Fruit fly (Drosophila melanogaster) whole organism, adult: ENCODE results near the gene X11L.

Experiments used
- CG11617 ChIP-seq: fragments of 200-800 bp; sonication (Bioruptor generic); optimal IDR thresholded peaks from 2 replicates; lab custom pipeline; 2017; ENCODE audit warnings: mild to moderate bottlenecking, missing biosample characterization, missing genetic modification reagents, missing genetic modification characterization
- CG12768 ChIP-seq: fragments of 200-800 bp; sonication (Bioruptor generic); optimal IDR thresholded peaks from 2 replicates; lab custom pipeline; 2017; ENCODE audit warnings: missing biosample characterization, missing genetic modification characterization, mild to moderate bottlenecking, moderate library complexity, missing genetic modification reagents
- CG14711 ChIP-seq: fragments of 200-800 bp; sonication (Bioruptor generic); optimal IDR thresholded peaks from 2 replicates; lab custom pipeline; 2018; ENCODE audit warnings: missing biosample characterization, mild to moderate bottlenecking, missing genetic modification characterization, moderate library complexity
- CG1620 ChIP-seq: fragments of 200-800 bp; sonication (Bioruptor generic); optimal IDR thresholded peaks from 2 replicates; lab custom pipeline; 2016; ENCODE audit warnings: missing biosample characterization, missing genetic modification characterization
- CG33017 ChIP-seq: fragments of 200-800 bp; sonication (Bioruptor generic); optimal IDR thresholded peaks from 2 replicates; lab custom pipeline; 2018; ENCODE audit warnings: missing biosample characterization, mild to moderate bottlenecking, missing genetic modification characterization, moderate library complexity
- CG5204 ChIP-seq: fragments of 200-800 bp; sonication (Bioruptor generic); optimal IDR thresholded peaks from 2 replicates; lab custom pipeline; 2016; ENCODE audit warnings: missing biosample characterization, missing genetic modification characterization
- CG7045 ChIP-seq: fragments of 200-800 bp; sonication (Bioruptor generic); optimal IDR thresholded peaks from 2 replicates; lab custom pipeline; 2017; ENCODE audit warnings: missing biosample characterization, mild to moderate bottlenecking, missing genetic modification characterization
- CG7101 ChIP-seq: fragments of 200-800 bp; sonication (Bioruptor generic); optimal IDR thresholded peaks from 2 replicates; lab custom pipeline; 2018; ENCODE audit warnings: missing biosample characterization, mild to moderate bottlenecking, missing genetic modification characterization, moderate library complexity
- Clk ChIP-seq: fragments of 200-800 bp; sonication (Bioruptor generic); optimal IDR thresholded peaks from 2 replicates; lab custom pipeline; 2017; ENCODE audit warnings: missing biosample characterization, missing genetic modification characterization
- Crg-1 ChIP-seq: fragments of 200-800 bp; sonication (Bioruptor generic); optimal IDR thresholded peaks from 2 replicates; lab custom pipeline; 2016; ENCODE audit warnings: missing biosample characterization, missing genetic modification characterization
- Hr96 ChIP-seq: fragments of 200-800 bp; sonication (Bioruptor generic); optimal IDR thresholded peaks from 2 replicates; lab custom pipeline; 2016; ENCODE audit warnings: missing biosample characterization, missing genetic modification characterization
- Mnt ChIP-seq: fragments of 200-800 bp; sonication (Bioruptor generic); optimal IDR thresholded peaks from 2 replicates; lab custom pipeline; 2016; ENCODE audit warnings: missing biosample characterization, mild to moderate bottlenecking, missing genetic modification characterization
- bab1 ChIP-seq: fragments of 200-800 bp; sonication (Bioruptor generic); optimal IDR thresholded peaks from 3 replicates; lab custom pipeline; 2019; ENCODE audit warnings: missing biosample characterization, mild to moderate bottlenecking, missing genetic modification characterization, moderate library complexity
- cic ChIP-seq: fragments of 200-800 bp; sonication (Bioruptor generic); optimal IDR thresholded peaks from 2 replicates; lab custom pipeline; 2017; ENCODE audit warnings: missing biosample characterization, mild to moderate bottlenecking, missing genetic modification characterization, moderate library complexity
- cnc ChIP-seq, 2 experiments: fragments of >200 bp; optimal IDR thresholded peaks; 2 replicates each; lab custom pipeline; 2017
- kay ChIP-seq: fragments of 200-800 bp; sonication (Bioruptor generic); peaks from one replicate; lab custom pipeline; 2016; ENCODE audit warnings: missing biosample characterization, missing genetic modification characterization, borderline replicate concordance
- ovo ChIP-seq: fragments of 200-800 bp; sonication (Bioruptor generic); optimal IDR thresholded peaks from 2 replicates; lab custom pipeline; 2016; ENCODE audit warnings: missing biosample characterization, missing genetic modification characterization
- pad ChIP-seq: fragments of 200-800 bp; sonication (Bioruptor generic); optimal IDR thresholded peaks from 3 replicates; lab custom pipeline; 2017; ENCODE audit warnings: missing biosample characterization, missing genetic modification characterization, mild to moderate bottlenecking, moderate library complexity, missing genetic modification reagents
- tj ChIP-seq: fragments of 200-800 bp; sonication (Bioruptor generic); optimal IDR thresholded peaks from 3 replicates; lab custom pipeline; 2017; ENCODE audit warnings: missing biosample characterization, mild to moderate bottlenecking, missing genetic modification characterization, moderate library complexity
- toe ChIP-seq: fragments of 200-800 bp; sonication (Bioruptor generic); optimal IDR thresholded peaks from 2 replicates; lab custom pipeline; 2016; ENCODE audit warnings: missing biosample characterization, missing genetic modification characterization

X11L gene

DNA sequence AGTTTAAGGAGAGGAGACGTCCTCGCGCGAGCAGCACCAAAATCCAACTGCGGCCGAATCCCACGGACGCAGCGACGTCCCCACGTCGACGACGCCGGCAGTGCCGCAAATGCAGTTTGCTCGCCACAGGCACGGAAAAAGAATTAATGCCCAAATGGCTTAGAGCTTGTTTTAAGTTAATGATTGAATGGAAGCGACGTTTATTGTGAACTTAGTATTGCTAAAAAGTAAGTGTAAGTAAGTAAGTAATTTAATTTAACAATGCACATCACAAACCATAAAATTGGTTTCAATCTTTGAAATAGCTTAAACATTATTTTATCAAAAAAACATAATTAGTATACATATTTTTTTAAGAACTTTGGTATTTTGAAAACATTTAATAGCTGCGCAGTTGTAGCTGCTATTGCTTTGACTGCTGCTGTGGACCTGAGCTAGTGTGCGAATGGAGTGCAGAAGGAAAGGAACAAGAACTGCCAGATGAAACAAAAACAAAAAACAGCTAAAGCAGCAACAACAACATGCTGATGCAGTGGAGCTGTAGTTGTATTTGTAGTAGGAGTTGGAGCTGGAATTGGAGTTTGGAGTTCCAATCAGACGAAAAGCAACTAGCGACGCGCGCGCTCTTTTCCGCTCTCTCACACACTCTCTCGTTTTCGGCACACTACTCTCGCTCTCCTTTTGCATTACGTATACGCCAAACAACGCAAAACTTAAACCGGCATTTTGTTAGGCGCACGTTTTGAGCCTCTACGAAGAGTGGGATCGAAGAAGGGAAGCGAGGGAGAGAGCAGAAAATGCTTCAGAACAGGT, 38.1 kb upstream of the X11L start, which contains the start of gene CG43658:
CG43658 (minus strand) TSS at position 51 of the 813 bp plus-strand sequence.
- no peak for TF ChIP-seq pad
- no peak for TF ChIP-seq CG5204 (GFP tag; lab: Kevin White, UChicago)
- no peak for TF ChIP-seq CG1620 (GFP tag; lab: Kevin White, UChicago)
- no peak for TF ChIP-seq Mnt (GFP tag; lab: Kevin White, UChicago)
- no peak for TF ChIP-seq CG14711
- TF ChIP-seq CG7101 (tag; lab: Kevin White, UChicago) = no peak
- TF ChIP-seq CG33017 (tag; lab: Kevin White, UChicago) = no peak
- no peak for TF ChIP-seq tj (GFP tag; lab: Kevin White, UChicago)
- TF ChIP-seq CG11617 (GFP tag; lab: Kevin White, UChicago) = no peak
- TF ChIP-seq kay (GFP tag; lab: Kevin White, UChicago) = no peak
- TF ChIP-seq cic (GFP tag; lab: Kevin White, UChicago) = no peak
- no peak for TF ChIP-seq Crg-1 (GFP tag; lab: Kevin White, UChicago)
- no peak for TF ChIP-seq Clk (GFP tag; lab: Kevin White, UChicago)
- no peak for TF ChIP-seq cnc (optimal IDR thresholded peaks at IDR 0.05; lab: Kevin White, UChicago)
- TF ChIP-seq bab1 (GFP tag; lab: Kevin White, UChicago) = no peak
- TF ChIP-seq CG12768 (GFP tag; lab: Kevin White, UChicago) = no peak
- TF ChIP-seq toe (GFP tag; lab: Kevin White, UChicago) = no peak
- no peak for TF ChIP-seq CG7045 (GFP tag; lab: Kevin White, UChicago)
- no peak for TF ChIP-seq Hr96
- no peak for TF ChIP-seq ovo (GFP tag; lab: Kevin White, UChicago)

- TF ChIP-seq Hr96 = peak; percentile 52
- TF ChIP-seq toe (GFP tag; lab: Kevin White, UChicago) = peak; percentile 6
- TF ChIP-seq pad = peak; percentile 24
- no peak for TF ChIP-seq bab1 (GFP tag; lab: Kevin White, UChicago)
These were observed 37.5 kb upstream of the X11L start for dm6 chrX:17561943-17562313.

DNA sequence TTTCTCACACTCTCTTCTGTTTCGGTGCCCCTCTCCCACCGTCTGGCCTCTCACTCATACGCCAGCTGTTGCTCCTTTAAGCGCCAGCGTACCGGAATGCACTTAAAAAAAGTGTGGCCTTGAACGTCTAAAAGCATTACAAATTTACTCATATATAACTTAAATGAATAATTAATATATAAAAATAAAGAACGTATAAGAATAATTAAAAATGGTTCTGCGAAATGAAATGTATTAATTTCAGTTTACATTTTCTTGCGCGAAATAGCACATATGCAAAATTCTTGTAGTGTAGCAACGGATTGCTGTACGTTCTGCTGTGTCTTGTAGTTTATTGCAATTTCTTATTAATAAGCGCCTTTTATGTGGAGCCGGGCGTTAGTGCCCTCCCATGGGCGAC, 36.8 kb upstream of the X11L start:
- TF ChIP-seq bab1 (GFP tag; lab: Kevin White, UChicago) = no peak
- TF ChIP-seq kay (GFP tag; lab: Kevin White, UChicago) = no peak
- TF ChIP-seq Mnt (GFP tag; lab: Kevin White, UChicago) = no peak
- TF ChIP-seq CG12768 (GFP tag; lab: Kevin White, UChicago) = no peak
- TF ChIP-seq CG11617 (GFP tag; lab: Kevin White, UChicago) = no peak
- TF ChIP-seq toe (GFP tag; lab: Kevin White, UChicago) = no peak
- no peak for TF ChIP-seq Crg-1 (GFP tag; lab: Kevin White, UChicago)
- no peak for TF ChIP-seq ovo (GFP tag; lab: Kevin White, UChicago)
- no peak for TF ChIP-seq CG14711
- TF ChIP-seq Hr96 = no peak
- no peak for TF ChIP-seq CG7045 (GFP tag; lab: Kevin White, UChicago)

- TF ChIP-seq toe (GFP tag; lab: Kevin White, UChicago) (no peak), CG5204 (GFP tag; lab: Kevin White, UChicago) (no peak), Hr96 (no peak), CG14711 (no peak), Crg-1 (GFP tag; lab: Kevin White, UChicago) (no peak)
These were observed 33.3 kb upstream of the X11L start for dm6 chrX:17566128-17566527.

dm6 chrX:17569128-17569527, 30.3 kb upstream of the X11L start, which contains the start of gene ppk23:
Gene ppk23 (minus strand): TSS chrX:17569228.
- TF ChIP-seq Clk (GFP tag; lab: Kevin White, UChicago) (no peak), pad (no peak), CG5204 (GFP tag; lab: Kevin White, UChicago) (no peak), cic (GFP tag; lab: Kevin White, UChicago) (no peak), CG11617 (GFP tag; lab: Kevin White, UChicago) (no peak), Mnt (GFP tag; lab: Kevin White, UChicago) (no peak), cnc (optimal IDR thresholded peaks at IDR 0.05; lab: Kevin White, UChicago) (no peak), CG14711 (no peak), CG12768 (GFP tag; lab: Kevin White, UChicago) (no peak), Hr96 (no peak), CG7101 (tag; lab: Kevin White, UChicago) (no peak), Crg-1 (GFP tag; lab: Kevin White, UChicago) (no peak), CG7045 (GFP tag; lab: Kevin White, UChicago) (no peak), CG33017 (tag; lab: Kevin White, UChicago) (no peak), CG1620 (GFP tag; lab: Kevin White, UChicago) (no peak), ovo (GFP tag; lab: Kevin White, UChicago) (no peak), bab1 (GFP tag; lab: Kevin White, UChicago) (no peak), tj (GFP tag; lab: Kevin White, UChicago) (no peak)

- no peak for TF ChIP-seq CG7045 (GFP tag; lab: Kevin White, UChicago)
- TF ChIP-seq Clk (GFP tag; lab: Kevin White, UChicago) = no peak
- TF ChIP-seq CG7101 (tag; lab: Kevin White, UChicago) = no peak
- no peak for TF ChIP-seq CG1620 (GFP tag; lab: Kevin White, UChicago)
- no peak for TF ChIP-seq CG12768 (GFP tag; lab: Kevin White, UChicago)
- TF ChIP-seq CG33017 (tag; lab: Kevin White, UChicago) = no peak
- no peak for TF ChIP-seq CG11617 (GFP tag; lab: Kevin White, UChicago)
- TF ChIP-seq Hr96 = no peak
- no peak for TF ChIP-seq tj (GFP tag; lab: Kevin White, UChicago)
- TF ChIP-seq Mnt (GFP tag; lab: Kevin White, UChicago) = no peak
These were observed 28.3 kb upstream of the X11L start for dm6 chrX:17570912-17571609.
